Worm (Caenorhabditis elegans): ENCODE results near the gene C53A3.3.
A peak's percentile ranks its signal among the peaks of the same experiment; 100 is the strongest.

The C53A3.3 gene

DNA sequence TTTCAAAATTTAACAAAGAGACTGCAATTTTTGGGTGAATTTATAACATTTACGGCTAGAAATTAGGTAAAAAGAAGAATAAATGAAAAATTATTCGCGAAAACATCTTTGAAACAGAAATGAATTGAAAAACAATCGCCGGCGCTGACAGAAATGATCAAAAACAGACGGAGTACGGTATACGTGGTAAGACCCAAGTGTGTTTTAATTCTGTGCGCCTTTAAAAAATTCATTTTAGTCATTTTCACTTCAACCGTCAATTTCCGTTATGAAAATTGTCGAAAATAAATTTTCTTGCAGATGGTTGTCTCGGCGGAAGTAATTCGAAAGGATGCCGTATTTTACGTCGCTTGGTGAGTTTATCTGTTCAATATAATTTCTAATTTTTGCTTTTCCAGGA lies at the start of gene C53A3.3:
Gene C53A3.3 (plus strand): TSS at position 301 of the 400 bp plus-strand sequence.
- TF ChIP-seq mab-9 (GFP tag; IDR thresholded peaks at IDR 0.05) (no peak), xbp-1 (tag; optimal IDR thresholded peaks at IDR 0.05) (no peak), jun-1 (tag; optimal IDR thresholded peaks at IDR 0.05) (no peak), fkh-10 (GFP tag; optimal IDR thresholded peaks at IDR 0.05) (no peak), nhr-71 (tag; optimal IDR thresholded peaks at IDR 0.05) (no peak), nhr-20 (tag; optimal IDR thresholded peaks at IDR 0.05) (no peak), elt-2 (tag; optimal IDR thresholded peaks at IDR 0.05) (no peak), unc-86 (tag; optimal IDR thresholded peaks at IDR 0.05) (no peak), lsy-2 (tag; optimal IDR thresholded peaks at IDR 0.05) (no peak), nhr-90 (tag; optimal IDR thresholded peaks at IDR 0.05; ENCODE audit: poor library complexity) (no peak), F16B12.6 (tag; optimal IDR thresholded peaks at IDR 0.05) (no peak)

DNA sequence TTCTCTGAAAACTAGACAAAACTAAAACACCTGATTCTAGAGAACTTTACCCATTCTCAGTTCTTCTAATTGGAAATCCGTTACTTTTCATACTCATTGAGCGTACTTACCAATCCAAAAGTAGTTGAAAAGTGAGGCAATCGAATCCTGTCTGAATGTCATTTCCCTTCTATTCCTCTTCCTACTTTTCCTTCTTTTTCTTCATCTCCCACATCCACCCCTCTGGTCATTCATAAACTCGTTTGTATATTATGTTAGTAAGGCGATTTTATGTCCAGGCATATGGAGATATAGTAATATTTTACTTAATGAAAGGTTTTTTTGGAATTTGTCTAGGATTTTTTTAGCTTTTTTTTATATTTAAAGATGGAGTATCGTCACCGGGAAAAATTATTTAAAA lies 48.0 kb upstream of the C53A3.3 start:
- TF ChIP-seq zag-1 (tag; optimal IDR thresholded peaks at IDR 0.05) (no peak), alr-1 (tag; optimal IDR thresholded peaks at IDR 0.05; ENCODE audit: borderline replicate concordance) (no peak), egl-13 (tag; optimal IDR thresholded peaks at IDR 0.05) (no peak), egl-27 (tag; optimal IDR thresholded peaks at IDR 0.05) (no peak), nhr-71 (tag; optimal IDR thresholded peaks at IDR 0.05) (peak; percentile 32), lin-15B (tag; optimal IDR thresholded peaks at IDR 0.05) (no peak), aly-2 (tag; optimal IDR thresholded peaks at IDR 0.05) (no peak), efl-1 (optimal IDR thresholded peaks at IDR 0.05) (no peak), efl-1 (GFP tag; optimal IDR thresholded peaks at IDR 0.05 in 1 of 2) (peak in 1 of 2 experiments; percentile 81), ztf-11 (tag; optimal IDR thresholded peaks at IDR 0.05) (no peak), zip-4 (GFP tag; optimal IDR thresholded peaks at IDR 0.05) (no peak), grh-1 (GFP tag; IDR thresholded peaks at IDR 0.05) (no peak), elt-2 (tag; optimal IDR thresholded peaks at IDR 0.05) (no peak), sup-37 (GFP tag; optimal IDR thresholded peaks at IDR 0.05) (no peak), rnt-1 (tag; optimal IDR thresholded peaks at IDR 0.05) (no peak), fkh-8 (tag; optimal IDR thresholded peaks at IDR 0.05) (peak; percentile 31), tbx-2 (tag; optimal IDR thresholded peaks at IDR 0.05) (no peak), hlh-4 (tag; optimal IDR thresholded peaks at IDR 0.05) (peak; percentile 77), lir-3 (tag; optimal IDR thresholded peaks at IDR 0.05; ENCODE audit: poor library complexity) (no peak)

DNA sequence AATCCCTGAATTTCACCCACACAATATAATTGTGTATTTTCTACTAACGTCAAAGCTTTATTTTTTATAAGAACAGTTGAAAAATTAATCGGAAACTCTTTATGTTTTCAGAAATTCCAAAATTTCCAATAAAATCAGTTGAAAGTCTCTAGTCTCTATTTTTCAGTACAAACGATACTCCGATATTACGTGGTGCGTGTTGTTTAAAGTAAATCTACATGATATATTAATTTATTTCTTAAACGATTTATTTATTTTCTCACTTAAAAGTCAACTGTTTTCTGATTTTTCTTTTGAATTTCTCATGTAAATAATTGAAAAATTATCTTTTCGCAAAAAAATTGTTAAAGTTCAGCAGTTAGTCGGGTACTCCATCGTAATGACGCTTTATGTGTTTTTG lies 44.1 kb upstream of the C53A3.3 start:
- no peak for TF ChIP-seq nhr-71 (tag; optimal IDR thresholded peaks at IDR 0.05)
- no peak for TF ChIP-seq isw-1 (GFP tag; IDR thresholded peaks at IDR 0.05)
- TF ChIP-seq lsy-2 (tag; optimal IDR thresholded peaks at IDR 0.05) = peak; percentile 18 to 29
- no peak for TF ChIP-seq ztf-11 (tag; optimal IDR thresholded peaks at IDR 0.05)
- no peak for TF ChIP-seq nhr-28 (tag; optimal IDR thresholded peaks at IDR 0.05)
- TF ChIP-seq efl-1 (optimal IDR thresholded peaks at IDR 0.05) = peak in 1 of 2 experiments; percentile 9
- TF ChIP-seq efl-1 (GFP tag; optimal IDR thresholded peaks at IDR 0.05 in 1 of 2) = peak; percentile 18 to 72
- no peak for TF ChIP-seq mdl-1 (tag; optimal IDR thresholded peaks at IDR 0.05)
- no peak for TF ChIP-seq ceh-82 (tag; optimal IDR thresholded peaks at IDR 0.05)
- no peak for TF ChIP-seq Y116A8C.19 (tag; optimal IDR thresholded peaks at IDR 0.05; ENCODE audit: borderline replicate concordance)
- no peak for TF ChIP-seq sup-37 (GFP tag; optimal IDR thresholded peaks at IDR 0.05)
- no peak for TF ChIP-seq fkh-8 (tag; optimal IDR thresholded peaks at IDR 0.05)
- no peak for TF ChIP-seq hlh-4 (tag; optimal IDR thresholded peaks at IDR 0.05)
- TF ChIP-seq nhr-237 (tag; optimal IDR thresholded peaks at IDR 0.05) = no peak
- TF ChIP-seq ets-5 (GFP tag; IDR thresholded peaks at IDR 0.05) = no peak

DNA sequence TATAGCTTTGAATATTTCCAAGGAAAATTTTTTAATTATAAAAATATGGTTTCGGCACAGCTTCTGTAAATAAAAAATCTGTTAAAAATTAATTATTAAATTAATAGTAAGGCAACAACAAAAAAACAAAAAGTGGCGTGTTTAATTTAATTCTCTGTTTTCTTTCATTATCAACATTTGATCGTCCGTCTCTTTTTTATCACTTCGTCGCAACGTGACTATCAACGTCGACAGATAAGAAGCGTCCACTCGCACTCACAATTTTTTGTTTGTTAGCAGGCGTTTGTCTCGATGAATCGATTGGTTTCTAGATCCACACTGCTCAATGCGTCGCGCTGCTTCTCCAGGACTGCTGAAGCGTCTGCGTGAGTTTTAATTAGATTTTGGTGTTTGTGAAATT lies 43.6 kb upstream of the C53A3.3 start, which contains the start of gene gcst-1:
Gene gcst-1 (plus strand): TSS at position 277 of the 400 bp plus-strand sequence.
- TF ChIP-seq sup-37 (GFP tag; optimal IDR thresholded peaks at IDR 0.05) = no peak
- TF ChIP-seq unc-130 (tag; optimal IDR thresholded peaks at IDR 0.05) = no peak
- peak in 1 of 2 experiments; percentile 40 for TF ChIP-seq mdl-1 (tag; optimal IDR thresholded peaks at IDR 0.05)
- TF ChIP-seq nhr-28 (tag; optimal IDR thresholded peaks at IDR 0.05) = no peak
- peak; percentile 69 for TF ChIP-seq elt-2 (tag; optimal IDR thresholded peaks at IDR 0.05)
- peak in 1 of 6 experiments; percentile 38 for TF ChIP-seq elt-3 (tag; optimal IDR thresholded peaks at IDR 0.05)
- TF ChIP-seq nhr-71 (tag; optimal IDR thresholded peaks at IDR 0.05) = peak; percentile 10
- TF ChIP-seq unc-98 (GFP tag; IDR thresholded peaks at IDR 0.05) = no peak
- peak in 1 of 2 experiments; percentile 23 for TF ChIP-seq lin-35 (GFP tag; optimal IDR thresholded peaks at IDR 0.05)
- no peak for TF ChIP-seq grh-1 (GFP tag; IDR thresholded peaks at IDR 0.05)
